Fruit fly (Drosophila melanogaster) whole organism, prepupa: ENCODE results near the gene spn-E.

Experiments used
- CG10631 ChIP-seq: fragments of 200-800 bp; sonication (Bioruptor generic); optimal IDR thresholded peaks from 2 replicates; lab custom pipeline; 2016; ENCODE audit warnings: missing biosample characterization, missing genetic modification characterization
- CG10669 ChIP-seq: fragments of 200-800 bp; sonication (Bioruptor generic); optimal IDR thresholded peaks from 3 replicates; lab custom pipeline; 2018; ENCODE audit warnings: missing biosample characterization, mild to moderate bottlenecking, missing genetic modification characterization, moderate library complexity
- CG11762 ChIP-seq: fragments of 200-800 bp; sonication (Bioruptor generic); optimal IDR thresholded peaks from 3 replicates; lab custom pipeline; 2016; ENCODE audit warnings: missing biosample characterization, missing genetic modification characterization; ENCODE audit not compliant: insufficient read depth
- CG11902 ChIP-seq: fragments of 200-800 bp; sonication (Bioruptor generic); optimal IDR thresholded peaks from 3 replicates; lab custom pipeline; 2016; ENCODE audit warnings: missing biosample characterization, missing genetic modification characterization
- CG15336 ChIP-seq: fragments of 200-800 bp; sonication (Bioruptor generic); IDR thresholded peaks from 2 replicates; pipeline ENCODE4 v1.3.6; 2022; ENCODE audit warnings: missing biosample characterization, missing genetic modification characterization
- CG1621 ChIP-seq: fragments of 200-800 bp; sonication (Bioruptor generic); optimal IDR thresholded peaks from 3 replicates; lab custom pipeline; 2018; ENCODE audit warnings: missing biosample characterization, mild to moderate bottlenecking, missing genetic modification characterization
- CG16779 ChIP-seq: fragments of 200-800 bp; sonication (Bioruptor generic); optimal IDR thresholded peaks from 3 replicates; lab custom pipeline; 2017; ENCODE audit warnings: missing biosample characterization, mild to moderate bottlenecking, missing genetic modification characterization
- CG3032 ChIP-seq: fragments of 200-800 bp; optimal IDR thresholded peaks from 2 replicates; lab custom pipeline; 2019; ENCODE audit warnings: missing biosample characterization, mild to moderate bottlenecking, missing genetic modification characterization, moderate library complexity
- CG31627 ChIP-seq: fragments of 200-800 bp; sonication (Bioruptor generic); optimal IDR thresholded peaks from 3 replicates; lab custom pipeline; 2016; ENCODE audit warnings: missing biosample characterization, missing genetic modification characterization
- CG3919 ChIP-seq: fragments of 200-800 bp; sonication (Bioruptor generic); optimal IDR thresholded peaks from 3 replicates; lab custom pipeline; 2016; ENCODE audit warnings: missing biosample characterization, missing genetic modification characterization
- CG4318 ChIP-seq: fragments of 200-800 bp; sonication (Bioruptor generic); optimal IDR thresholded peaks from 3 replicates; lab custom pipeline; 2017; ENCODE audit warnings: missing biosample characterization, mild to moderate bottlenecking, missing genetic modification characterization
- CG7368 ChIP-seq: fragments of 200-800 bp; sonication (Bioruptor generic); optimal IDR thresholded peaks from 3 replicates; lab custom pipeline; 2016; ENCODE audit warnings: missing biosample characterization, missing genetic modification characterization
- CG8119 ChIP-seq: fragments of 200-800 bp; sonication (Bioruptor generic); IDR thresholded peaks from 3 replicates; pipeline ENCODE4 v1.3.6; 2022; ENCODE audit warnings: missing biosample characterization, missing genetic modification characterization
- CG8632 ChIP-seq: fragments of 200-800 bp; sonication (Bioruptor generic); optimal IDR thresholded peaks from 3 replicates; lab custom pipeline; 2016; ENCODE audit warnings: missing biosample characterization, missing genetic modification characterization
- Eip75B ChIP-seq: fragments of 200-800 bp; sonication (Bioruptor generic); optimal IDR thresholded peaks from 3 replicates; lab custom pipeline; 2016; ENCODE audit warnings: missing biosample characterization, missing genetic modification characterization
- Eip78C ChIP-seq: fragments of 200-800 bp; sonication (Bioruptor generic); peaks from one replicate; lab custom pipeline; 2016; ENCODE audit warnings: missing biosample characterization, missing genetic modification characterization
- Ets21C ChIP-seq: fragments of 200-800 bp; sonication (Bioruptor generic); optimal IDR thresholded peaks from 3 replicates; lab custom pipeline; 2016; ENCODE audit warnings: missing biosample characterization, missing genetic modification characterization
- Ets96B ChIP-seq: fragments of 200-800 bp; optimal IDR thresholded peaks from 2 replicates; lab custom pipeline; 2019; ENCODE audit warnings: missing biosample characterization, mild to moderate bottlenecking, missing genetic modification characterization, moderate library complexity
- Gug ChIP-seq: fragments of 200-800 bp; sonication (Bioruptor generic); IDR thresholded peaks from 2 replicates; pipeline ENCODE4 v1.3.6; 2022; ENCODE audit warnings: missing biosample characterization, missing genetic modification characterization
- Hr38 ChIP-seq: sonication (Bioruptor generic); optimal IDR thresholded peaks from 2 replicates; lab custom pipeline; 2016; ENCODE audit warnings: missing biosample characterization, missing genetic modification characterization
- Hr39 ChIP-seq: fragments of 200-800 bp; sonication (Bioruptor generic); optimal IDR thresholded peaks from 2 replicates; lab custom pipeline; 2016; ENCODE audit warnings: missing biosample characterization, missing genetic modification characterization
- Hr4 ChIP-seq: fragments of 200-800 bp; sonication (Bioruptor generic); optimal IDR thresholded peaks from 3 replicates; lab custom pipeline; 2016; ENCODE audit warnings: missing biosample characterization, missing genetic modification characterization
- achi ChIP-seq: fragments of 200-800 bp; sonication (Bioruptor generic); optimal IDR thresholded peaks from 3 replicates; lab custom pipeline; 2016; ENCODE audit warnings: missing biosample characterization, missing genetic modification characterization
- acj6 ChIP-seq: fragments of 200-800 bp; sonication (Bioruptor generic); optimal IDR thresholded peaks from 3 replicates; lab custom pipeline; 2016; ENCODE audit warnings: missing biosample characterization, missing genetic modification characterization
- cyc ChIP-seq: fragments of 200-800 bp; sonication (Bioruptor generic); optimal IDR thresholded peaks from 3 replicates; lab custom pipeline; 2016; ENCODE audit warnings: missing biosample characterization, missing genetic modification characterization
- dac ChIP-seq: fragments of 200-800 bp; sonication (Bioruptor generic); optimal IDR thresholded peaks from 2 replicates; lab custom pipeline; 2017; ENCODE audit warnings: missing biosample characterization, mild to moderate bottlenecking, missing genetic modification characterization
- eg ChIP-seq: fragments of 200-800 bp; sonication (Bioruptor generic); IDR thresholded peaks from 3 replicates; pipeline ENCODE4 v1.3.6; 2022; ENCODE audit warnings: missing biosample characterization, missing genetic modification characterization
- esn ChIP-seq: fragments of 200-800 bp; sonication (Bioruptor generic); optimal IDR thresholded peaks from 2 replicates; lab custom pipeline; 2016; ENCODE audit warnings: missing biosample characterization, mild to moderate bottlenecking, missing genetic modification characterization, moderate library complexity
- fd85E ChIP-seq: fragments of 200-800 bp; sonication (Bioruptor generic); optimal IDR thresholded peaks from 3 replicates; lab custom pipeline; 2016; ENCODE audit warnings: missing biosample characterization, missing genetic modification characterization
- lz ChIP-seq: fragments of 200-800 bp; sonication (Bioruptor generic); optimal IDR thresholded peaks from 3 replicates; lab custom pipeline; 2016; ENCODE audit warnings: missing biosample characterization, missing genetic modification characterization
- net ChIP-seq: fragments of 200-800 bp; sonication (Bioruptor generic); optimal IDR thresholded peaks from 3 replicates; lab custom pipeline; 2016; ENCODE audit warnings: missing biosample characterization, missing genetic modification characterization
- pdm3 ChIP-seq: fragments of 200-800 bp; sonication (Bioruptor generic); optimal IDR thresholded peaks from 3 replicates; lab custom pipeline; 2016; ENCODE audit warnings: missing biosample characterization, missing genetic modification characterization
- salr ChIP-seq, 2 experiments: fragments of 200-800 bp; sonication (Bioruptor generic); optimal IDR thresholded peaks; 3 replicates each; lab custom pipeline; 2016 to 2018; ENCODE audit warnings: missing biosample characterization in 2 of 2, missing genetic modification characterization in 2 of 2, mild to moderate bottlenecking in 1 of 2
- spab ChIP-seq: fragments of 200-800 bp; sonication (Bioruptor generic); optimal IDR thresholded peaks from 2 replicates; lab custom pipeline; 2017; ENCODE audit warnings: missing biosample characterization, mild to moderate bottlenecking, missing genetic modification characterization, missing genetic modification reagents
- svp ChIP-seq: fragments of 200-800 bp; sonication (Bioruptor generic); peaks from one replicate; lab custom pipeline; 2016; ENCODE audit warnings: missing biosample characterization, missing genetic modification characterization

The spn-E gene

dm6 chr3R:15827559-15827958 lies 9.7 kb upstream of the spn-E start (continued):
- TF ChIP-seq Hr38, result no peak
- no peak for TF ChIP-seq eg
- peak; percentile 79 for TF ChIP-seq spab
- peak; percentile 62 for TF ChIP-seq CG1621 (tag; lab: Kevin White, UChicago)
- peak; percentile 63 for TF ChIP-seq Hr4
- peak; percentile 51 for TF ChIP-seq CG11902
- TF ChIP-seq CG11762 (GFP tag; lab: Kevin White, UChicago), result peak; percentile 46
- TF ChIP-seq CG8119 (GFP tag; lab: Robert Waterston, UW), result peak; percentile 60
- TF ChIP-seq CG16779, result no peak
- TF ChIP-seq CG7368 (GFP tag; lab: Kevin White, UChicago), result peak; percentile 53
- TF ChIP-seq CG31627 (GFP tag; lab: Kevin White, UChicago), result peak; percentile 81
- 0 out of 2 replicates have a peak, but pooled peaks have one; percentile 35 for TF ChIP-seq Gug (GFP tag; lab: Robert Waterston, UW)
- TF ChIP-seq CG8632 (GFP tag; lab: Kevin White, UChicago), result peak; percentile 63
- peak; percentile 62 for TF ChIP-seq CG10631 (GFP tag; lab: Kevin White, UChicago)

- TF ChIP-seq CG15336 (GFP tag; lab: Robert Waterston, UW), result no peak
- no peak for TF ChIP-seq CG3919 (GFP tag; lab: Kevin White, UChicago)
- TF ChIP-seq salr (GFP tag; optimal IDR thresholded peaks at IDR 0.05; lab: Kevin White, UChicago), result no peak
- no peak for TF ChIP-seq Hr38
- TF ChIP-seq Eip78C (GFP tag; lab: Kevin White, UChicago), result peak; percentile 11
- TF ChIP-seq, all 60 proteins: peak for 1
Measured at dm6 chr3R:15832525-15832924, 4.7 kb upstream of the spn-E start, which contains the start of gene rec. TSS of gene rec (minus strand) at chr3R:15832632.

DNA sequence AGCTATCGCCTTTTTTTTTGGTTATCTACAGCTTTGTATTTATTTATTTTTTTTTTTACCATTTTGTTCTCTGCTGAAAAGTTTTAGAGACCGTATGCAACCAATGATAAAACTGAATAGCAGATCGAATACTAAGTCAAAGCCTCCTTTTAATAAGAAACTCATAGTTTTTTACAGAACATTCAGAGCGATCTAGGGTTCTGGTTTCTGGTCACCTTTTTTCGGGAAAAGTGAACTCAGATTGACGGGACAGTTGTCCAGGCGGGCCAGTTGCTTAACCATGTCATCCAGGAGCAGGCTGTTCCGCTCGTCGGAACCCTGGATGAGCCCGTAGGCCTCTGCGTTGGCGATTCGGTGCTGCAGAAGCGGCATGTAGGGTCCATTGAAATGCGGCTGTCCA lies 3.9 kb upstream of the spn-E start, which contains the start of gene CG43318:
Gene CG43318, minus strand, starts transcription at position 101 of the 400 bp plus-strand sequence.
- no peak for TF ChIP-seq pdm3 (GFP tag; lab: Kevin White, UChicago)
- TF ChIP-seq CG1621 (tag; lab: Kevin White, UChicago), result no peak
- no peak for TF ChIP-seq spab
- TF ChIP-seq eg, result no peak
- no peak for TF ChIP-seq Eip75B (GFP tag; lab: Kevin White, UChicago)
- TF ChIP-seq Hr39 (GFP tag; lab: Kevin White, UChicago), result no peak

dm6 chr3R:15834375-15835031 lies 2.7 kb upstream of the spn-E start, which contains the start of the genes CG43317 and Arpc3A:
TSS of gene CG43317 (minus strand) at chr3R:15834425.
TSS of gene Arpc3A (plus strand) at chr3R:15834648.
- TF ChIP-seq pdm3 (GFP tag; lab: Kevin White, UChicago) (no peak), CG3919 (GFP tag; lab: Kevin White, UChicago) (no peak), esn (GFP tag; lab: Kevin White, UChicago) (peak; percentile 11)

dm6 chr3R:15839294-15839693 lies 2.1 kb downstream of the spn-E start, which contains the start of gene Pbp45:
TSS of gene Pbp45 (minus strand) at chr3R:15839515.
- TF ChIP-seq CG15336 (GFP tag; lab: Robert Waterston, UW) (no peak), fd85E (no peak)

dm6 chr3R:15846234-15846633 lies 9.0 kb downstream of the spn-E start, which contains the start of gene CG4546:
TSS of gene CG4546 (plus strand) at chr3R:15846534.
- TF ChIP-seq Hr4 (no peak), acj6 (no peak), CG10669 (GFP tag; lab: Kevin White, UChicago) (no peak), cyc (GFP tag; lab: Kevin White, UChicago) (no peak), Eip78C (GFP tag; lab: Kevin White, UChicago) (no peak), CG7368 (GFP tag; lab: Kevin White, UChicago) (no peak), CG3032 (tag; lab: Kevin White, UChicago) (no peak), Ets96B (tag; lab: Kevin White, UChicago) (no peak), achi (GFP tag; lab: Kevin White, UChicago) (no peak), CG3919 (GFP tag; lab: Kevin White, UChicago) (no peak), lz (GFP tag; lab: Kevin White, UChicago) (no peak), dac (GFP tag; lab: Kevin White, UChicago) (no peak), svp (no peak), Ets21C (no peak), CG1621 (tag; lab: Kevin White, UChicago) (no peak), net (GFP tag; lab: Kevin White, UChicago) (no peak), CG4318 (GFP tag; lab: Kevin White, UChicago) (no peak)
